Fruit fly (Drosophila melanogaster) whole organism, embryonic: Measurements from ENCODE around the gene AstA.
A peak's percentile ranks its signal among the peaks of the same experiment; 100 is the strongest.

Experiments used
- Asciz ChIP-seq: fragments of 200-800 bp; sonication (Bioruptor generic); optimal IDR thresholded peaks from 2 replicates; lab custom pipeline; 2017; ENCODE audit warnings: missing biosample characterization, mild to moderate bottlenecking, missing genetic modification characterization, missing genetic modification reagents
- CG10147 ChIP-seq: fragments of 200-800 bp; sonication (Bioruptor generic); optimal IDR thresholded peaks from 2 replicates; lab custom pipeline; 2019; ENCODE audit warnings: missing biosample characterization, mild to moderate bottlenecking, missing genetic modification characterization, moderate library complexity
- CG11723 ChIP-seq: fragments of 200-800 bp; sonication (Bioruptor generic); optimal IDR thresholded peaks from 2 replicates; lab custom pipeline; 2017; ENCODE audit warnings: missing biosample characterization, mild to moderate bottlenecking, missing genetic modification characterization
- CG12071 ChIP-seq: fragments of 200-800 bp; sonication (Bioruptor generic); optimal IDR thresholded peaks from 3 replicates; lab custom pipeline; 2018; ENCODE audit warnings: missing biosample characterization, mild to moderate bottlenecking, missing genetic modification characterization
- CG12299 ChIP-seq: fragments of 200-800 bp; sonication (Bioruptor generic); optimal IDR thresholded peaks from 2 replicates; lab custom pipeline; 2018; ENCODE audit warnings: missing biosample characterization, mild to moderate bottlenecking, missing genetic modification characterization
- CG17568 ChIP-seq: fragments of 200-800 bp; sonication (Bioruptor generic); optimal IDR thresholded peaks from 2 replicates; lab custom pipeline; 2018; ENCODE audit warnings: missing biosample characterization, mild to moderate bottlenecking, missing genetic modification characterization, moderate library complexity
- CG18764 ChIP-seq: fragments of 200-800 bp; sonication (Bioruptor generic); optimal IDR thresholded peaks from 3 replicates; lab custom pipeline; 2016; ENCODE audit warnings: missing biosample characterization, missing genetic modification characterization
- CG2712 ChIP-seq: fragments of 200-800 bp; optimal IDR thresholded peaks from 3 replicates; lab custom pipeline; 2019; ENCODE audit warnings: missing biosample characterization, mild to moderate bottlenecking, missing genetic modification characterization, moderate library complexity
- CG30431 ChIP-seq: fragments of 200-800 bp; sonication (Bioruptor generic); optimal IDR thresholded peaks from 2 replicates; lab custom pipeline; 2017; ENCODE audit warnings: missing biosample characterization, missing genetic modification characterization
- CG31388 ChIP-seq: fragments of 200-800 bp; sonication (Bioruptor generic); optimal IDR thresholded peaks from 2 replicates; lab custom pipeline; 2016; ENCODE audit warnings: missing biosample characterization, missing genetic modification characterization
- CG34422 ChIP-seq: fragments of 200-800 bp; sonication (Bioruptor generic); IDR thresholded peaks from 3 replicates; pipeline ENCODE4 v1.3.6; 2022; ENCODE audit warnings: missing biosample characterization, missing genetic modification characterization
- CG4360 ChIP-seq: fragments of 200-800 bp; sonication (Bioruptor generic); IDR thresholded peaks from 2 replicates; pipeline ENCODE4 v1.3.6; 2022; ENCODE audit warnings: missing biosample characterization, missing genetic modification characterization
- CG4854 ChIP-seq: fragments of 200-800 bp; sonication (Bioruptor generic); optimal IDR thresholded peaks from 2 replicates; lab custom pipeline; 2016; ENCODE audit warnings: missing biosample characterization, missing genetic modification characterization, inconsistent platforms
- CG7556 ChIP-seq: fragments of 200-800 bp; sonication (Bioruptor generic); optimal IDR thresholded peaks from 2 replicates; lab custom pipeline; 2017; ENCODE audit warnings: missing biosample characterization, mild to moderate bottlenecking, missing genetic modification characterization
- CG8281 ChIP-seq: fragments of 200-800 bp; sonication (Bioruptor generic); optimal IDR thresholded peaks from 2 replicates; lab custom pipeline; 2018; ENCODE audit warnings: missing biosample characterization, mild to moderate bottlenecking, missing genetic modification characterization, moderate library complexity
- CG9609 ChIP-seq: fragments of 200-800 bp; sonication (Bioruptor generic); optimal IDR thresholded peaks from 3 replicates; lab custom pipeline; 2016; ENCODE audit warnings: missing biosample characterization, missing genetic modification characterization
- CHES-1-like ChIP-seq: fragments of 200-800 bp; sonication (Bioruptor generic); optimal IDR thresholded peaks from 2 replicates; lab custom pipeline; 2016; ENCODE audit warnings: missing biosample characterization, missing genetic modification characterization
- CkIIα-i1 ChIP-seq: fragments of 200-800 bp; sonication (Bioruptor generic); IDR thresholded peaks from 2 replicates; pipeline ENCODE4 v1.3.6; 2022; ENCODE audit warnings: missing biosample characterization, missing genetic modification characterization
- D19B ChIP-seq: fragments of 200-800 bp; sonication (Bioruptor generic); optimal IDR thresholded peaks from 2 replicates; lab custom pipeline; 2017; ENCODE audit warnings: missing biosample characterization, mild to moderate bottlenecking, missing genetic modification characterization
- Dref ChIP-seq: fragments of 200-800 bp; sonication (Bioruptor generic); IDR thresholded peaks from 2 replicates; pipeline ENCODE4 v1.3.6; 2022; ENCODE audit warnings: missing biosample characterization, missing genetic modification characterization
- E2f1 ChIP-seq: fragments of 200-800 bp; sonication (Bioruptor generic); IDR thresholded peaks from 2 replicates; pipeline ENCODE4 v1.3.6; 2022; ENCODE audit warnings: missing biosample characterization, missing genetic modification characterization
- HHEX ChIP-seq: fragments of 200-800 bp; sonication (Bioruptor generic); optimal IDR thresholded peaks from 3 replicates; lab custom pipeline; 2017; ENCODE audit warnings: missing biosample characterization, mild to moderate bottlenecking, missing genetic modification characterization, missing genetic modification reagents
- Hr78 ChIP-seq, 2 experiments: fragments of 200-800 bp in 1 of 2; fragments of >200 bp in 1 of 2; sonication (Bioruptor generic) in 1 of 2; optimal IDR thresholded peaks; 2 replicates each; lab custom pipeline; 2017 to 2019; ENCODE audit warnings: missing biosample characterization in 2 of 2, missing genetic modification characterization in 2 of 2, mild to moderate bottlenecking in 1 of 2, moderate library complexity in 1 of 2
- MBD-R2 ChIP-seq: fragments of 200-800 bp; sonication (Bioruptor generic); IDR thresholded peaks from 2 replicates; pipeline ENCODE4 v1.3.6; 2022; ENCODE audit warnings: missing biosample characterization, missing genetic modification characterization
- NFAT ChIP-seq: fragments of 200-800 bp; sonication (Bioruptor generic); IDR thresholded peaks from 2 replicates; pipeline ENCODE4 v1.3.6; 2022; ENCODE audit warnings: missing biosample characterization, missing genetic modification characterization
- Side ChIP-seq: fragments of 200-800 bp; sonication (Bioruptor generic); optimal IDR thresholded peaks from 2 replicates; lab custom pipeline; 2016; ENCODE audit warnings: missing biosample characterization, missing genetic modification characterization
- Six4 ChIP-seq: fragments of 200-800 bp; sonication (Bioruptor generic); optimal IDR thresholded peaks from 2 replicates; lab custom pipeline; 2016; ENCODE audit warnings: missing biosample characterization, missing genetic modification characterization
- Ssrp ChIP-seq: fragments of 200-800 bp; sonication (Bioruptor generic); optimal IDR thresholded peaks from 2 replicates; lab custom pipeline; 2018; ENCODE audit warnings: missing biosample characterization, mild to moderate bottlenecking, missing genetic modification characterization, moderate library complexity
- Trl ChIP-seq, 3 experiments: fragments of >200 bp in 2 of 3; fragments of 200-800 bp in 1 of 3; sonication (Bioruptor generic) in 1 of 3; optimal IDR thresholded peaks; 2 replicates in 1 of 3; 3 replicates in 2 of 3; lab custom pipeline; 2016 to 2017; ENCODE audit warnings: missing biosample characterization in 1 of 3, missing genetic modification characterization in 1 of 3
- chif ChIP-seq, 2 experiments: fragments of 200-800 bp; sonication (Bioruptor generic); optimal IDR thresholded peaks; 3 replicates each; lab custom pipeline; 2016; ENCODE audit warnings: missing biosample characterization in 2 of 2, missing genetic modification characterization in 2 of 2
- crc ChIP-seq: fragments of 200-800 bp; sonication (Bioruptor generic); optimal IDR thresholded peaks from 2 replicates; lab custom pipeline; 2016; ENCODE audit warnings: missing biosample characterization, missing genetic modification characterization
- dysf ChIP-seq: fragments of 200-800 bp; sonication (Bioruptor generic); IDR thresholded peaks from 3 replicates; pipeline ENCODE4 v1.3.6; 2022; ENCODE audit warnings: missing biosample characterization, missing genetic modification characterization
- gcm ChIP-seq: fragments of 200-800 bp; sonication (Bioruptor generic); optimal IDR thresholded peaks from 2 replicates; lab custom pipeline; 2019; ENCODE audit warnings: missing biosample characterization, mild to moderate bottlenecking, missing genetic modification characterization, moderate library complexity
- ham ChIP-seq: fragments of 200-800 bp; sonication (Bioruptor generic); IDR thresholded peaks from 2 replicates; pipeline ENCODE4 v1.3.6; 2022; ENCODE audit warnings: missing biosample characterization, missing genetic modification characterization
- hth ChIP-seq: fragments of >200 bp; optimal IDR thresholded peaks from 2 replicates; lab custom pipeline; 2017; ENCODE audit warnings: inconsistent platforms
- lab ChIP-seq: fragments of 200-800 bp; sonication (Bioruptor generic); optimal IDR thresholded peaks from 3 replicates; lab custom pipeline; 2017; ENCODE audit warnings: missing biosample characterization, missing genetic modification characterization, mild to moderate bottlenecking, moderate library complexity, missing genetic modification reagents
- lilli ChIP-seq: fragments of 200-800 bp; sonication (Bioruptor generic); optimal IDR thresholded peaks from 3 replicates; lab custom pipeline; 2016; ENCODE audit warnings: missing biosample characterization, missing genetic modification characterization
- oc ChIP-seq: fragments of 200-800 bp; sonication (Bioruptor generic); optimal IDR thresholded peaks from 2 replicates; lab custom pipeline; 2018; ENCODE audit warnings: missing biosample characterization, mild to moderate bottlenecking, missing genetic modification characterization, moderate library complexity
- peb ChIP-seq: fragments of 200-800 bp; sonication (Bioruptor generic); IDR thresholded peaks from 2 replicates; pipeline ENCODE4 v1.3.6; 2022; ENCODE audit warnings: missing biosample characterization, missing genetic modification characterization
- pros ChIP-seq: fragments of 200-800 bp; sonication (Bioruptor generic); optimal IDR thresholded peaks from 3 replicates; lab custom pipeline; 2019; ENCODE audit warnings: missing biosample characterization, mild to moderate bottlenecking, missing genetic modification characterization, moderate library complexity
- repo ChIP-seq: fragments of 200-800 bp; sonication (Bioruptor generic); optimal IDR thresholded peaks from 2 replicates; lab custom pipeline; 2016; ENCODE audit warnings: missing biosample characterization, missing genetic modification characterization
- sd ChIP-seq: fragments of 200-800 bp; sonication (Bioruptor generic); optimal IDR thresholded peaks from 3 replicates; lab custom pipeline; 2018; ENCODE audit warnings: missing biosample characterization, mild to moderate bottlenecking, missing genetic modification characterization, moderate library complexity
- sens ChIP-seq: fragments of 200-800 bp; sonication (Bioruptor generic); peaks from one replicate; lab custom pipeline; 2016; ENCODE audit warnings: missing biosample characterization, missing genetic modification characterization
- sqz ChIP-seq: fragments of 200-800 bp; sonication (Bioruptor generic); optimal IDR thresholded peaks from 3 replicates; lab custom pipeline; 2018; ENCODE audit warnings: missing biosample characterization, mild to moderate bottlenecking, missing genetic modification characterization
- sr ChIP-seq: fragments of 200-800 bp; sonication (Bioruptor generic); IDR thresholded peaks from 3 replicates; pipeline ENCODE4 v1.3.6; 2022; ENCODE audit warnings: missing biosample characterization, missing genetic modification characterization
- ttk ChIP-seq: fragments of 200-800 bp; sonication (Bioruptor generic); IDR thresholded peaks from 2 replicates; pipeline ENCODE4 v2.1.2; 2022; ENCODE audit warnings: missing biosample characterization, missing genetic modification characterization
- unpg ChIP-seq: fragments of 200-800 bp; sonication (Bioruptor generic); optimal IDR thresholded peaks from 3 replicates; lab custom pipeline; 2018; ENCODE audit warnings: missing biosample characterization, mild to moderate bottlenecking, missing genetic modification characterization, moderate library complexity
- wor ChIP-seq: fragments of 200-800 bp; sonication (Bioruptor generic); IDR thresholded peaks from 2 replicates; pipeline ENCODE4 v1.3.6; 2022; ENCODE audit warnings: missing biosample characterization, missing genetic modification characterization

AstA gene

DNA sequence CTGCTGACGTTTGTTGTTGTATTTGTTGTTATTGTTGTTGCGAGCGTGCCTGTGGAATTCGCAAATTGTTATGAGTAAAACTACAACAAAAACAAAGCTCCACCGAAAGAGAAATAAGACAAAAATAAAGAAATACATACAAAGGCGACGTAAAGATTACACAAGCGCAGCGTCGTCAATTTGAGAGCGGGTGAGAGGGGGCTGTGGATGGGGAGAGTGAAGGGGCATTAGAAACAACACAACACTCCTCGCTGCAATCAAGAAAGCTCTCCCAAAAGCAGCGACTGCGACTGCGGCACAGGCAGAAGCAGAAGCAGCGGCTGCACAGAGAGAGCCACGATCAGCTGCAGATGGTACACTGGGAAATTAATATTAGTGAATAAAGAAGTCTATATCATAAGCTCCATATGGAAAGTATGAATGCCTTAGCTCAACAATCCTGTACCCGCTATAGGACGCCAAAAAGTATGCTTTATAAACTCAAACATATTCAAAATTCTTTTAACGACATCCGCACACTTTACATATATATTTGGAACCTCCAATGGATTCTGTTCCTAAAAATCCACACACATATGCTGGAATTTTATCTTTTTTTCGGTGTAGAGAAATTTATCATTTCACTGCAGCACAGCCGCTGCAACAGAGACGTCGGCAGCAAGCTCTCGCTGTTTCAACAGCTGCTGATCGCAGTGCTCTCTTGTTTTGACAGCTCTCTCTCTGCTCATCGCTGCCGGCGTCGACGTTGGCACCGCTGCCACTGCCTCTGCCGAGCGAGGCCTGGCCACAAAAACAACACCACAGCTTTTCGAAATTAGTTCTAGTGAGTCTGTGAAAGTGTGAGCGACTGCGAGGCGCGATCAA lies 3.9 kb upstream of the AstA start, which contains the start of gene CG13631:
Gene CG13631, plus strand, starts transcription at position 814 of the 864 bp plus-strand sequence.
- TF ChIP-seq CHES-1-like (GFP tag; lab: Kevin White, UChicago): peak; percentile 84
- TF ChIP-seq CG7556: peak; percentile 94
- TF ChIP-seq Six4 (GFP tag; lab: Kevin White, UChicago): peak; percentile 96
- peak; percentile 29; the same call in 1 of the 2 replicates for TF ChIP-seq MBD-R2 (GFP tag; lab: Robert Waterston, UW)
- TF ChIP-seq gcm (GFP tag; lab: Kevin White, UChicago): peak; percentile 94
- peak; percentile 49; the same call in 1 of the 3 replicates for TF ChIP-seq sr (GFP tag; lab: Robert Waterston, UW)
- TF ChIP-seq Ssrp: peak; percentile 98
- TF ChIP-seq sqz (GFP tag; lab: Kevin White, UChicago): peak; percentile 92
- TF ChIP-seq NFAT (GFP tag; lab: Robert Waterston, UW): no peak
- peak; percentile 91 for TF ChIP-seq CG9609
- TF ChIP-seq wor: peak; percentile 97
- peak; percentile 92 for TF ChIP-seq CG11723 (GFP tag; lab: Kevin White, UChicago)
- TF ChIP-seq CG17568 (GFP tag; lab: Kevin White, UChicago): peak; percentile 82
- TF ChIP-seq unpg (GFP tag; lab: Kevin White, UChicago): peak; percentile 95
- peak; percentile 100 for TF ChIP-seq sens
- TF ChIP-seq Side: peak; percentile 94
- TF ChIP-seq lab: peak; percentile 86
- peak; percentile 92 for TF ChIP-seq HHEX (GFP tag; lab: Kevin White, UChicago)
- peak; percentile 95 to 97 for TF ChIP-seq chif (GFP tag; optimal IDR thresholded peaks at IDR 0.05; lab: Kevin White, UChicago)
- TF ChIP-seq sd (tag; lab: Kevin White, UChicago): peak; percentile 72
- TF ChIP-seq dysf: peak; percentile 94
- TF ChIP-seq CG12299: peak; percentile 78
- TF ChIP-seq E2f1: peak; percentile 91
- peak; percentile 93 for TF ChIP-seq CG30431 (GFP tag; lab: Kevin White, UChicago)
- TF ChIP-seq ttk: peak; percentile 96
- TF ChIP-seq Hr78 (GFP tag; optimal IDR thresholded peaks at IDR 0.05; lab: Kevin White, UChicago): peak in 1 of 2 experiments; percentile 85
- peak; percentile 33 for TF ChIP-seq D19B (GFP tag; lab: Kevin White, UChicago)
- TF ChIP-seq CG4360 (GFP tag; lab: Robert Waterston, UW): peak; percentile 55
- TF ChIP-seq ham (GFP tag; lab: Robert Waterston, UW): no peak
- peak; percentile 86 for TF ChIP-seq crc (GFP tag; lab: Kevin White, UChicago)
- TF ChIP-seq CG34422 (GFP tag; lab: Robert Waterston, UW): peak; percentile 88; the same call in 2 of the 3 replicates
- no peak for TF ChIP-seq hth
- TF ChIP-seq Dref (GFP tag; lab: Robert Waterston, UW): no peak
- peak; percentile 95 for TF ChIP-seq peb
- TF ChIP-seq oc (tag; lab: Kevin White, UChicago): peak; percentile 96
- TF ChIP-seq CG10147 (GFP tag; lab: Kevin White, UChicago): peak; percentile 72
- TF ChIP-seq Asciz (GFP tag; lab: Kevin White, UChicago): peak; percentile 96
- peak; percentile 84 for TF ChIP-seq CG12071
- TF ChIP-seq CG31388 (GFP tag; lab: Kevin White, UChicago): peak; percentile 90
- peak; percentile 80 for TF ChIP-seq CG8281 (tag; lab: Kevin White, UChicago)
- no peak for TF ChIP-seq pros (GFP tag; lab: Kevin White, UChicago)
- TF ChIP-seq repo: peak; percentile 90
- peak; percentile 81 for TF ChIP-seq lilli (GFP tag; lab: Kevin White, UChicago)
- peak; percentile 38; the same call in 1 of the 2 replicates for TF ChIP-seq CkIIα-i1
- peak; percentile 90 for TF ChIP-seq CG18764 (GFP tag; lab: Kevin White, UChicago)
- peak; percentile 86 for TF ChIP-seq CG4854 (GFP tag; lab: Kevin White, UChicago)
- peak; percentile 66 to 67 for TF ChIP-seq Trl (optimal IDR thresholded peaks at IDR 0.05; lab: Kevin White, UChicago)
- peak; percentile 93 for TF ChIP-seq Trl (GFP tag; optimal IDR thresholded peaks at IDR 0.05; lab: Kevin White, UChicago)
- peak; percentile 98 for TF ChIP-seq CG2712 (tag; lab: Kevin White, UChicago)
